5 worm cellular contexts compared by ENCODE assay signal in the genomic region with DNA sequence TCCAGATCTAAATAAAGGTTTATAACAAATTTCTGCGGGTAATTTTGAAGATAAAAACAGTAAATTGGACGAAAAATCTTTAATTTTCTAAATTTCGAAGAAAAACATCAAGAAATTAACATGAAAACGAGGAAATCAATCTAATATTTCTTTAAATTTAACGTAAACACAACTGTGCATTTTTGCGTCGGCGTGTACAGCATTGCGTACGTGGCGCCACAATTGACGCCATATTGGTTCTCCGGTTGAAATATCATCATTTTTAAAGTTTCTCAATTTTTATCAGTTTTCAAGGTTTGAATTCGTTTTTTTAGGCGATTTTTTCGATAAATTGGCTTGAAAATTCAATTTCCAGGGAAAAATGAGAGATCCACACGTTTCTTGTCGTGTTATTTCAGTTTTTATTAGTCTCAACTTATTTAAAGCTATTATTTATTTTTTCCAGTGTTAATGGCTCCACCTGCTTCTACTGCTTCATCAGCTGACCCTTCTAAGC.
A peak's percentile ranks its signal among the peaks of the same experiment; 100 is the strongest.
TF ChIP-seq lines count a peak whose summit lies in the region.

Gene rpt-6, plus strand, starts transcription at position 446 of the 496 bp plus-strand sequence.

TF ChIP-seq in whole organism, L1 larva, 84 proteins besides CTCF, POLR2A, EP300 and RAD21 (continued from another document and continues in another):
- TF ChIP-seq tlp-1 (tag; optimal IDR thresholded peaks at IDR 0.05; lab: Kevin White, UChicago) (no peak), nhr-19 (GFP tag; conservative IDR thresholded peaks at IDR 0.05; lab: Robert Waterston, UW) (peak; percentile 49), mdl-1 (tag; optimal IDR thresholded peaks at IDR 0.05; lab: Kevin White, UChicago) (peak in 1 of 2 experiments; percentile 51), lin-39 (tag; optimal IDR thresholded peaks at IDR 0.05; lab: Kevin White, UChicago) (no peak), nhr-77 (tag; optimal IDR thresholded peaks at IDR 0.05; lab: Kevin White, UChicago) (no peak), ces-1 (GFP tag; optimal IDR thresholded peaks at IDR 0.05; lab: Kevin White, UChicago) (no peak), aha-1 (tag; optimal IDR thresholded peaks at IDR 0.05; lab: Kevin White, UChicago) (peak; percentile 29), nhr-20 (tag; optimal IDR thresholded peaks at IDR 0.05; lab: Kevin White, UChicago) (peak; percentile 55), lin-13 (GFP tag; optimal IDR thresholded peaks at IDR 0.05; lab: Kevin White, UChicago) (peak; percentile 30), nhr-12 (tag; optimal IDR thresholded peaks at IDR 0.05; lab: Kevin White, UChicago) (no peak), nhr-85 (tag; lab: Kevin White, UChicago) (peak; percentile 72), lsy-2 (tag; optimal IDR thresholded peaks at IDR 0.05; lab: Kevin White, UChicago) (peak; percentile 64 to 67), zip-4 (GFP tag; optimal IDR thresholded peaks at IDR 0.05; lab: Kevin White, UChicago) (no peak), fkh-10 (GFP tag; optimal IDR thresholded peaks at IDR 0.05; lab: Kevin White, UChicago) (no peak), dpl-1 (GFP tag; optimal IDR thresholded peaks at IDR 0.05; lab: Kevin White, UChicago) (peak; percentile 55 to 77 (median 72)), swsn-7 (tag; optimal IDR thresholded peaks at IDR 0.05; lab: Kevin White, UChicago) (peak; percentile 65), isw-1 (GFP tag; IDR thresholded peaks at IDR 0.05; lab: Robert Waterston, UW) (peak; percentile 32), lin-35 (GFP tag; optimal IDR thresholded peaks at IDR 0.05; lab: Kevin White, UChicago) (peak; percentile 71 to 76), unc-130 (tag; optimal IDR thresholded peaks at IDR 0.05; lab: Kevin White, UChicago) (peak; percentile 89), snu-23 (GFP tag; optimal IDR thresholded peaks at IDR 0.05; lab: Kevin White, UChicago) (peak; percentile 78), mab-9 (GFP tag; IDR thresholded peaks at IDR 0.05; lab: Robert Waterston, UW) (peak; percentile 38; the same call in 1 of the 2 replicates), elt-3 (tag; optimal IDR thresholded peaks at IDR 0.05; lab: Kevin White, UChicago) (peak in 1 of 6 experiments; percentile 41), sup-37 (GFP tag; optimal IDR thresholded peaks at IDR 0.05; lab: Kevin White, UChicago) (no peak), C16A3.4 (tag; optimal IDR thresholded peaks at IDR 0.05; lab: Kevin White, UChicago) (peak; percentile 43), C04F5.9 (tag; optimal IDR thresholded peaks at IDR 0.05; lab: Kevin White, UChicago) (no peak)

TF ChIP-seq in whole organism, L2 larva, 48 proteins besides CTCF, POLR2A, EP300 and RAD21 (continued from another document and continues in another):
- TF ChIP-seq ZK546.5 (tag; optimal IDR thresholded peaks at IDR 0.05; lab: Kevin White, UChicago) (no peak), mab-5 (tag; optimal IDR thresholded peaks at IDR 0.05; lab: Kevin White, UChicago) (peak; percentile 54), aly-2 (tag; optimal IDR thresholded peaks at IDR 0.05; lab: Kevin White, UChicago) (no peak), nhr-6 (tag; optimal IDR thresholded peaks at IDR 0.05; lab: Kevin White, UChicago) (peak; percentile 17), nhr-11 (tag; optimal IDR thresholded peaks at IDR 0.05; lab: Kevin White, UChicago) (no peak), ceh-16 (tag; optimal IDR thresholded peaks at IDR 0.05; lab: Kevin White, UChicago) (no peak), egl-27 (tag; optimal IDR thresholded peaks at IDR 0.05; lab: Kevin White, UChicago) (no peak), lsy-2 (tag; optimal IDR thresholded peaks at IDR 0.05; lab: Kevin White, UChicago) (peak; percentile 59 to 77), sma-9 (GFP tag; optimal IDR thresholded peaks at IDR 0.05; lab: Kevin White, UChicago) (peak; percentile 67), sma-9 (tag; optimal IDR thresholded peaks at IDR 0.05; lab: Kevin White, UChicago) (no peak), nhr-23 (tag; optimal IDR thresholded peaks at IDR 0.05; lab: Kevin White, UChicago) (no peak), ama-1 (optimal IDR thresholded peaks at IDR 0.05; lab: Kevin White, UChicago) (peak; percentile 49), sma-3 (GFP tag; optimal IDR thresholded peaks at IDR 0.05; lab: Kevin White, UChicago) (peak; percentile 53), F13H6.1 (tag; optimal IDR thresholded peaks at IDR 0.05; lab: Kevin White, UChicago) (peak; percentile 60), unc-55 (GFP tag; optimal IDR thresholded peaks at IDR 0.05; lab: Kevin White, UChicago) (peak; percentile 75), dmd-4 (tag; optimal IDR thresholded peaks at IDR 0.05; lab: Kevin White, UChicago) (no peak), lin-13 (GFP tag; optimal IDR thresholded peaks at IDR 0.05; lab: Kevin White, UChicago) (peak; percentile 75), R02D3.7 (tag; optimal IDR thresholded peaks at IDR 0.05; lab: Kevin White, UChicago) (no peak), crh-2 (tag; optimal IDR thresholded peaks at IDR 0.05; lab: Kevin White, UChicago) (peak; percentile 22), nhr-129 (tag; optimal IDR thresholded peaks at IDR 0.05; lab: Kevin White, UChicago) (peak; percentile 66), ztf-1 (GFP tag; conservative IDR thresholded peaks at IDR 0.05; lab: Robert Waterston, UW) (no peak), nhr-237 (tag; optimal IDR thresholded peaks at IDR 0.05; lab: Kevin White, UChicago) (no peak), zag-1 (tag; optimal IDR thresholded peaks at IDR 0.05; lab: Kevin White, UChicago) (no peak), gmeb-1 (tag; optimal IDR thresholded peaks at IDR 0.05; lab: Kevin White, UChicago) (peak; percentile 70), nhr-10 (tag; optimal IDR thresholded peaks at IDR 0.05; lab: Kevin White, UChicago) (no peak), unc-39 (tag; optimal IDR thresholded peaks at IDR 0.05; lab: Kevin White, UChicago) (no peak), mdl-1 (tag; optimal IDR thresholded peaks at IDR 0.05; lab: Kevin White, UChicago) (no peak)

TF ChIP-seq in whole organism, L3 larva, 47 proteins besides CTCF, POLR2A, EP300 and RAD21 (continued from another document):
- TF ChIP-seq nhr-237 (tag; optimal IDR thresholded peaks at IDR 0.05; lab: Kevin White, UChicago) (no peak), nhr-25 (tag; optimal IDR thresholded peaks at IDR 0.05; lab: Kevin White, UChicago) (peak; percentile 10), lsy-12 (tag; optimal IDR thresholded peaks at IDR 0.05; lab: Kevin White, UChicago) (peak; percentile 43), nhr-43 (tag; optimal IDR thresholded peaks at IDR 0.05; lab: Kevin White, UChicago; ENCODE audit: poor library complexity, severe bottlenecking) (peak; percentile 64), skn-1 (tag; optimal IDR thresholded peaks at IDR 0.05; lab: Kevin White, UChicago) (peak; percentile 97), ztf-4 (tag; optimal IDR thresholded peaks at IDR 0.05; lab: Kevin White, UChicago) (no peak), hmg-11 (tag; optimal IDR thresholded peaks at IDR 0.05; lab: Kevin White, UChicago) (peak; percentile 32)
TF ChIP-seq in whole organism, L3 larva: peak in this region for 12.

TF ChIP-seq in whole organism, L4 larva, 104 proteins besides CTCF, POLR2A, EP300 and RAD21 (continued from another document):
- no peak for TF ChIP-seq daf-16 (GFP tag; optimal IDR thresholded peaks at IDR 0.05; lab: Kevin White, UChicago)
- TF ChIP-seq daf-16 (tag; optimal IDR thresholded peaks at IDR 0.05; lab: Kevin White, UChicago) = peak; percentile 57
- peak in 1 of 2 experiments; percentile 94 for TF ChIP-seq unc-62 (GFP tag; optimal IDR thresholded peaks at IDR 0.05 in 1 of 2; lab: Kevin White, UChicago)
- TF ChIP-seq unc-62 (tag; optimal IDR thresholded peaks at IDR 0.05; lab: Kevin White, UChicago) = no peak
- TF ChIP-seq ama-1 (optimal IDR thresholded peaks at IDR 0.05; lab: Kevin White, UChicago) = no peak
- peak; percentile 58; the same call in 1 of the 2 replicates for TF ChIP-seq arid-1 (GFP tag; conservative IDR thresholded peaks at IDR 0.05; lab: Robert Waterston, UW)
- no peak for TF ChIP-seq mxl-2 (GFP tag; conservative IDR thresholded peaks at IDR 0.05; lab: Robert Waterston, UW)
- TF ChIP-seq Y48G9A.11 (GFP tag; IDR thresholded peaks at IDR 0.05; lab: Robert Waterston, UW) = no peak
- no peak for TF ChIP-seq egl-27 (tag; optimal IDR thresholded peaks at IDR 0.05; lab: Kevin White, UChicago)
- TF ChIP-seq lin-38 (GFP tag; IDR thresholded peaks at IDR 0.05; lab: Robert Waterston, UW) = peak; percentile 73
- TF ChIP-seq zfp-2 (tag; optimal IDR thresholded peaks at IDR 0.05; lab: Kevin White, UChicago) = no peak
- peak; percentile 67 for TF ChIP-seq dpl-1 (GFP tag; optimal IDR thresholded peaks at IDR 0.05; lab: Kevin White, UChicago)
- TF ChIP-seq skn-1 (tag; optimal IDR thresholded peaks at IDR 0.05; lab: Kevin White, UChicago) = no peak
- TF ChIP-seq duxl-1 (tag; optimal IDR thresholded peaks at IDR 0.05; lab: Kevin White, UChicago; ENCODE audit: poor library complexity) = peak; percentile 62
- TF ChIP-seq F44E2.7 (GFP tag; IDR thresholded peaks at IDR 0.05; lab: Robert Waterston, UW) = no peak
- no peak for TF ChIP-seq zag-1 (tag; optimal IDR thresholded peaks at IDR 0.05; lab: Kevin White, UChicago)
- peak; percentile 32; the same call in 1 of the 2 replicates for TF ChIP-seq pha-4 (GFP tag; IDR thresholded peaks at IDR 0.05; lab: Robert Waterston, UW)
- TF ChIP-seq pha-4 (tag; optimal IDR thresholded peaks at IDR 0.05; lab: Kevin White, UChicago) = no peak
- peak; percentile 11 for TF ChIP-seq hlh-30 (tag; optimal IDR thresholded peaks at IDR 0.05; lab: Kevin White, UChicago; ENCODE audit: insufficient read depth)
- TF ChIP-seq nhr-11 (tag; optimal IDR thresholded peaks at IDR 0.05; lab: Kevin White, UChicago) = no peak
TF ChIP-seq in whole organism, L4 larva: peak in this region for 13.

TF ChIP-seq in whole organism, young adult, 124 proteins besides CTCF, POLR2A, EP300 and RAD21 (continued from another document):
- TF ChIP-seq lin-40 (tag; optimal IDR thresholded peaks at IDR 0.05; lab: Kevin White, UChicago) (peak; percentile 29), snpc-1.3 (tag; optimal IDR thresholded peaks at IDR 0.05; lab: Kevin White, UChicago; ENCODE audit: insufficient read depth) (peak; percentile 57), pbrm-1 (GFP tag; IDR thresholded peaks at IDR 0.05; lab: Robert Waterston, UW) (0 out of 2 replicates have a peak, but pooled peaks have one; percentile 39), ztf-18 (tag; optimal IDR thresholded peaks at IDR 0.05; lab: Kevin White, UChicago) (no peak), ceh-40 (GFP tag; IDR thresholded peaks at IDR 0.05; lab: Robert Waterston, UW) (no peak), egl-44 (GFP tag; IDR thresholded peaks at IDR 0.05; lab: Robert Waterston, UW) (no peak), tbp1 (GFP tag; optimal IDR thresholded peaks at IDR 0.05; lab: Kevin White, UChicago) (peak; percentile 18)
